Fruit fly (Drosophila melanogaster): ENCODE measurements around the gene CG10479.

Gene CG10479

dm6 chr3L:5922005-5922685 is 53.7 kb downstream of the CG10479 start, which contains the start of gene CG32407 (continued):
- TF ChIP-seq Vsx1 (GFP tag; optimal IDR thresholded peaks at IDR 0.05) (peak; percentile 72), CG11560 (tag; IDR thresholded peaks at IDR 0.05) (no peak), CG15696 (tag; optimal IDR thresholded peaks at IDR 0.05) (no peak), CG11723 (GFP tag; optimal IDR thresholded peaks at IDR 0.05) (peak; percentile 18), CG8359 (GFP tag; optimal IDR thresholded peaks at IDR 0.05; ENCODE audit: borderline replicate concordance) (no peak), Tbp (GFP tag; optimal IDR thresholded peaks at IDR 0.05) (no peak), E2f1 (GFP tag; IDR thresholded peaks at IDR 0.05) (0 out of 2 replicates have a peak, but pooled peaks have one; percentile 23), Meics (GFP tag; optimal IDR thresholded peaks at IDR 0.05) (no peak), chinmo (GFP tag; IDR thresholded peaks at IDR 0.05; ENCODE audit: partially characterized antibody) (peak; percentile 88; the same call in 3 of the 4 replicates), Drgx (GFP tag; IDR thresholded peaks at IDR 0.05) (no peak), mirr (GFP tag; optimal IDR thresholded peaks at IDR 0.05) (peak; percentile 53), scrt (GFP tag; optimal IDR thresholded peaks at IDR 0.05) (no peak), CG11696 (GFP tag; IDR thresholded peaks at IDR 0.05) (no peak), tup (GFP tag; optimal IDR thresholded peaks at IDR 0.05) (no peak), D (optimal IDR thresholded peaks at IDR 0.05) (no peak), D (GFP tag; optimal IDR thresholded peaks at IDR 0.05) (no peak), CG31441 (GFP tag; IDR thresholded peaks at IDR 0.05) (no peak), Trl (optimal IDR thresholded peaks at IDR 0.05) (peak in 1 of 2 experiments; percentile 18), Trl (GFP tag; optimal IDR thresholded peaks at IDR 0.05) (no peak), Hey (tag; optimal IDR thresholded peaks at IDR 0.05) (peak; percentile 53), onecut (GFP tag; IDR thresholded peaks at IDR 0.05) (peak; percentile 45; the same call in 1 of the 2 replicates), zf30C (GFP tag; optimal IDR thresholded peaks at IDR 0.05) (no peak), nerfin-1 (tag; optimal IDR thresholded peaks at IDR 0.05) (peak; percentile 5), ham (GFP tag; IDR thresholded peaks at IDR 0.05) (no peak), CG6689 (GFP tag; IDR thresholded peaks at IDR 0.05) (no peak), CG8478 (optimal IDR thresholded peaks at IDR 0.05) (no peak), wek (GFP tag; optimal IDR thresholded peaks at IDR 0.05) (peak; percentile 27), crc (GFP tag; optimal IDR thresholded peaks at IDR 0.05) (no peak), Xrp1 (GFP tag; IDR thresholded peaks at IDR 0.05) (0 out of 2 replicates have a peak, but pooled peaks have one; percentile 20), HLH54F (GFP tag; optimal IDR thresholded peaks at IDR 0.05) (no peak), CG3163 (GFP tag; optimal IDR thresholded peaks at IDR 0.05) (no peak), CG16813 (GFP tag; IDR thresholded peaks at IDR 0.05; ENCODE audit: partially characterized antibody) (no peak), hkb (optimal IDR thresholded peaks at IDR 0.05) (no peak), hkb (GFP tag; IDR thresholded peaks at IDR 0.05) (peak; percentile 13; the same call in 1 of the 2 replicates), CG2875 (GFP tag; optimal IDR thresholded peaks at IDR 0.05) (peak; percentile 25), CG15601 (tag; optimal IDR thresholded peaks at IDR 0.05) (peak; percentile 59), Opbp (GFP tag; IDR thresholded peaks at IDR 0.05; ENCODE audit: partially characterized antibody) (0 out of 3 replicates have a peak, but pooled peaks have one; percentile 15), Sry-δ (GFP tag; optimal IDR thresholded peaks at IDR 0.05) (no peak), CG8290 (GFP tag; optimal IDR thresholded peaks at IDR 0.05) (no peak), CG8290 (tag; optimal IDR thresholded peaks at IDR 0.05) (peak in 1 of 2 experiments; percentile 3), crol (GFP tag; IDR thresholded peaks at IDR 0.05) (peak; percentile 96), CG15479 (GFP tag; optimal IDR thresholded peaks at IDR 0.05) (no peak), sens-2 (GFP tag; IDR thresholded peaks at IDR 0.05) (peak; percentile 56; the same call in 1 of the 2 replicates), bcd (GFP tag; optimal IDR thresholded peaks at IDR 0.05) (no peak), bbx (GFP tag; IDR thresholded peaks at IDR 0.05; ENCODE audit: partially characterized antibody) (no peak), CG3065 (GFP tag; optimal IDR thresholded peaks at IDR 0.05) (no peak), rib (GFP tag; IDR thresholded peaks at IDR 0.05) (no peak), CG12071 (GFP tag; optimal IDR thresholded peaks at IDR 0.05) (peak; percentile 9), ttk (GFP tag; IDR thresholded peaks at IDR 0.05) (no peak), CG7271 (tag; optimal IDR thresholded peaks at IDR 0.05) (no peak), ac (GFP tag; optimal IDR thresholded peaks at IDR 0.05) (no peak)

All from whole organism, embryonic.